Fruit fly (Drosophila melanogaster) S2 (cell line): ENCODE results near the gene Pex1.

ENCODE experiments used
- CG8478 ChIP-seq: fragments of >200 bp; optimal IDR thresholded peaks from 2 replicates; lab custom pipeline; 2018
- CTCF ChIP-seq, 2 experiments: fragments of >200 bp; optimal IDR thresholded peaks; 2 replicates each; lab custom pipeline; 2018

DNA sequence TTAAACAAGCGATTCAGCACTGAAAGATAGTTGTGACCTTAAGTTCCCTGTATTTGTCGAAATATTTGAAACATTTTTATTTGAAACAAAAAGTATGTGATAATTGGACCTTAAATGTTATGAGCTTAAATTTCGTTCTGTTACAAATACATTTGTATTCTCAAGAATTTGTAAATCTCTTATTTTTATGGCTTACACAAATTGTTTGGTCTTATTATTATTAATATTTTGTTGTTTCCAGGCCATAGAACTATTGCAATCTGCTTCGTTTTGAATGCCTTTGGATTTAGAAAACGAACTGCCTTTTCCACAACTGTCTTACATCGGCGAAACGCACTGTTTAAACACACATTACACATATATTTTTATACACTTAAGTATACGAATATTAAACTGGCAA lies 37.2 kb upstream of the Pex1 start, which contains the start of gene CG6661:
- TF ChIP-seq CTCF (optimal IDR thresholded peaks at IDR 0.05; lab: Kevin White, UChicago) = no peak
- TF ChIP-seq CG8478 (lab: Kevin White, UChicago) = no peak
